Fruit fly (Drosophila melanogaster) whole organism, pupa: Measurements from ENCODE around the gene Pp2C1.
A peak's percentile ranks its signal among the peaks of the same experiment; 100 is the strongest.

Experiments
- CG10348 ChIP-seq: fragments of 200-800 bp; sonication (Bioruptor generic); IDR thresholded peaks from 2 replicates; pipeline ENCODE4 v1.3.6; 2022; ENCODE audit warnings: missing biosample characterization, missing genetic modification characterization
- CG12605 ChIP-seq: fragments of 200-800 bp; sonication (Bioruptor generic); IDR thresholded peaks from 2 replicates; pipeline ENCODE4 v1.3.6; 2022; ENCODE audit warnings: missing biosample characterization, missing genetic modification characterization
- CG13204 ChIP-seq: fragments of 200-800 bp; sonication (Bioruptor generic); optimal IDR thresholded peaks from 2 replicates; lab custom pipeline; 2018; ENCODE audit warnings: missing biosample characterization, mild to moderate bottlenecking, missing genetic modification characterization, moderate library complexity
- CG14655 ChIP-seq: fragments of 200-800 bp; sonication (Bioruptor generic); optimal IDR thresholded peaks from 3 replicates; lab custom pipeline; 2017; ENCODE audit warnings: mild to moderate bottlenecking, missing biosample characterization, missing genetic modification reagents, missing genetic modification characterization
- CG15710 ChIP-seq: fragments of 200-800 bp; sonication (Bioruptor generic); optimal IDR thresholded peaks from 2 replicates; lab custom pipeline; 2018; ENCODE audit warnings: missing biosample characterization, mild to moderate bottlenecking, missing genetic modification characterization, moderate library complexity
- CG17806 ChIP-seq: fragments of 200-800 bp; sonication (Bioruptor generic); optimal IDR thresholded peaks from 2 replicates; lab custom pipeline; 2018; ENCODE audit warnings: missing biosample characterization, mild to moderate bottlenecking, missing genetic modification characterization, moderate library complexity
- CG32121 ChIP-seq: fragments of 200-800 bp; sonication (Bioruptor generic); IDR thresholded peaks from 2 replicates; pipeline ENCODE4 v1.3.6; 2022; ENCODE audit warnings: missing biosample characterization, missing genetic modification characterization
- CG34367 ChIP-seq: fragments of 200-800 bp; sonication (Bioruptor generic); optimal IDR thresholded peaks from 2 replicates; lab custom pipeline; 2018; ENCODE audit warnings: missing biosample characterization, mild to moderate bottlenecking, missing genetic modification characterization
- CG4496 ChIP-seq: fragments of 200-800 bp; sonication (Bioruptor generic); IDR thresholded peaks from 3 replicates; pipeline ENCODE4 v1.3.6; 2022; ENCODE audit warnings: missing biosample characterization, missing genetic modification characterization
- CG8159 ChIP-seq: fragments of 200-800 bp; sonication (Bioruptor generic); optimal IDR thresholded peaks from 3 replicates; lab custom pipeline; 2018; ENCODE audit warnings: missing biosample characterization, mild to moderate bottlenecking, missing genetic modification characterization, moderate library complexity
- CG8301 ChIP-seq: fragments of 200-800 bp; sonication (Bioruptor generic); optimal IDR thresholded peaks from 2 replicates; lab custom pipeline; 2018; ENCODE audit warnings: missing biosample characterization, mild to moderate bottlenecking, missing genetic modification characterization
- CG9948 ChIP-seq: fragments of 200-800 bp; sonication (Bioruptor generic); optimal IDR thresholded peaks from 2 replicates; lab custom pipeline; 2018; ENCODE audit warnings: missing biosample characterization, mild to moderate bottlenecking, missing genetic modification characterization, moderate library complexity
- D1 ChIP-seq: fragments of 200-800 bp; sonication (Bioruptor generic); optimal IDR thresholded peaks from 2 replicates; lab custom pipeline; 2018; ENCODE audit warnings: missing biosample characterization, mild to moderate bottlenecking, missing genetic modification characterization, moderate library complexity
- EcR ChIP-seq: fragments of 200-800 bp; sonication (Bioruptor generic); optimal IDR thresholded peaks from 3 replicates; lab custom pipeline; 2019; ENCODE audit warnings: missing biosample characterization, missing genetic modification characterization, mild to moderate bottlenecking, moderate library complexity, missing genetic modification reagents
- Ets98B ChIP-seq: fragments of 200-800 bp; sonication (Bioruptor generic); IDR thresholded peaks from 2 replicates; pipeline ENCODE4 v1.3.6; 2022; ENCODE audit warnings: missing biosample characterization, missing genetic modification characterization
- Pif1A ChIP-seq: fragments of 200-800 bp; sonication (Bioruptor generic); optimal IDR thresholded peaks from 3 replicates; lab custom pipeline; 2016; ENCODE audit warnings: missing biosample characterization, missing genetic modification characterization
- Pif1B ChIP-seq: fragments of 200-800 bp; sonication (Bioruptor generic); optimal IDR thresholded peaks from 3 replicates; lab custom pipeline; 2016; ENCODE audit warnings: missing biosample characterization, missing genetic modification characterization
- Snoo ChIP-seq: fragments of 200-800 bp; sonication (Bioruptor generic); optimal IDR thresholded peaks from 3 replicates; lab custom pipeline; 2017; ENCODE audit warnings: missing biosample characterization, mild to moderate bottlenecking, missing genetic modification characterization, inconsistent platforms
- fd96Ca ChIP-seq: fragments of 200-800 bp; sonication (Bioruptor generic); IDR thresholded peaks from 3 replicates; pipeline ENCODE4 v1.3.6; 2022; ENCODE audit warnings: missing biosample characterization, missing genetic modification characterization
- gl ChIP-seq: fragments of 200-800 bp; sonication (Bioruptor generic); optimal IDR thresholded peaks from 2 replicates; lab custom pipeline; 2018; ENCODE audit warnings: missing biosample characterization, mild to moderate bottlenecking, missing genetic modification characterization
- rn ChIP-seq: fragments of 200-800 bp; sonication (Bioruptor generic); IDR thresholded peaks from 2 replicates; pipeline ENCODE4 v1.3.6; 2022; ENCODE audit warnings: missing biosample characterization, missing genetic modification characterization

Pp2C1 gene

dm6 chrX:4686723-4687122 lies at the start of gene Pp2C1:
Pp2C1 (minus strand) TSS chrX:4686903.
- TF ChIP-seq CG13204 (GFP tag; lab: Kevin White, UChicago) (no peak), Snoo (tag; lab: Kevin White, UChicago) (no peak), CG32121 (no peak), CG12605 (GFP tag; lab: Robert Waterston, UW) (no peak), fd96Ca (GFP tag; lab: Robert Waterston, UW) (no peak), CG17806 (tag; lab: Kevin White, UChicago) (no peak), rn (GFP tag; lab: Robert Waterston, UW) (no peak), CG8301 (tag; lab: Kevin White, UChicago) (no peak), Pif1A (GFP tag; lab: Kevin White, UChicago) (no peak), CG34367 (tag; lab: Kevin White, UChicago) (no peak), CG9948 (tag; lab: Kevin White, UChicago) (no peak), CG4496 (GFP tag; lab: Robert Waterston, UW) (no peak), CG15710 (tag; lab: Kevin White, UChicago) (no peak), CG10348 (GFP tag; lab: Robert Waterston, UW) (no peak), CG14655 (GFP tag; lab: Kevin White, UChicago) (no peak), Ets98B (no peak), EcR (GFP tag; lab: Kevin White, UChicago) (no peak)

- TF ChIP-seq CG13204 (GFP tag; lab: Kevin White, UChicago) (no peak), CG12605 (GFP tag; lab: Robert Waterston, UW) (0 out of 2 replicates have a peak, but pooled peaks have one; percentile 24), CG10348 (GFP tag; lab: Robert Waterston, UW) (no peak), CG4496 (GFP tag; lab: Robert Waterston, UW) (peak; percentile 42; the same call in 1 of the 3 replicates), CG32121 (peak; percentile 42; the same call in 1 of the 2 replicates), gl (tag; lab: Kevin White, UChicago) (no peak)
- TF ChIP-seq, all 21 proteins: peak for 3
Measured at dm6 chrX:4707237-4708066, 20.7 kb upstream of the Pp2C1 start, which contains the start of gene Proc-R. Proc-R (plus strand) TSS chrX:4707916.

- no peak for TF ChIP-seq Snoo (tag; lab: Kevin White, UChicago)
- TF ChIP-seq CG14655 (GFP tag; lab: Kevin White, UChicago): no peak
Measured at dm6 chrX:4705009-4705408, 18.3 kb upstream of the Pp2C1 start, which contains the start of gene CG7024. CG7024 (plus strand) TSS chrX:4705309.

- TF ChIP-seq CG4496 (GFP tag; lab: Robert Waterston, UW) (no peak), Snoo (tag; lab: Kevin White, UChicago) (no peak), CG12605 (GFP tag; lab: Robert Waterston, UW) (no peak), CG8301 (tag; lab: Kevin White, UChicago) (no peak)
Measured at dm6 chrX:4702804-4703414, 16.2 kb upstream of the Pp2C1 start.

dm6 chrX:4702118-4702517 lies 15.4 kb upstream of the Pp2C1 start, which contains the start of gene Pdha:
Pdha (plus strand) TSS chrX:4702284.
- TF ChIP-seq gl (tag; lab: Kevin White, UChicago) (no peak), CG32121 (no peak), Pif1B (GFP tag; lab: Kevin White, UChicago) (no peak), CG10348 (GFP tag; lab: Robert Waterston, UW) (no peak), CG4496 (GFP tag; lab: Robert Waterston, UW) (no peak), CG12605 (GFP tag; lab: Robert Waterston, UW) (no peak), Ets98B (no peak), Snoo (tag; lab: Kevin White, UChicago) (no peak), CG14655 (GFP tag; lab: Kevin White, UChicago) (no peak), CG15710 (tag; lab: Kevin White, UChicago) (no peak), CG9948 (tag; lab: Kevin White, UChicago) (no peak), fd96Ca (GFP tag; lab: Robert Waterston, UW) (no peak), CG8301 (tag; lab: Kevin White, UChicago) (no peak), CG13204 (GFP tag; lab: Kevin White, UChicago) (no peak), CG17806 (tag; lab: Kevin White, UChicago) (no peak), CG34367 (tag; lab: Kevin White, UChicago) (no peak), CG8159 (no peak), EcR (GFP tag; lab: Kevin White, UChicago) (no peak), rn (GFP tag; lab: Robert Waterston, UW) (no peak), D1 (tag; lab: Kevin White, UChicago) (no peak)

- TF ChIP-seq CG12605 (GFP tag; lab: Robert Waterston, UW) (no peak), Pif1B (GFP tag; lab: Kevin White, UChicago) (no peak), gl (tag; lab: Kevin White, UChicago) (no peak), CG8301 (tag; lab: Kevin White, UChicago) (no peak), CG15710 (tag; lab: Kevin White, UChicago) (peak; percentile 5), CG8159 (no peak)
- TF ChIP-seq, all 21 proteins: peak for 1
Measured at dm6 chrX:4699775-4700174, 13.1 kb upstream of the Pp2C1 start.
